Worm (Caenorhabditis elegans) whole organism, L3 larva: ENCODE data around the gene T02G5.15.

ENCODE experiments used
- egl-5 ChIP-seq: fragments of 150-350 bp; optimal IDR thresholded peaks from 2 replicates; lab custom pipeline; 2017; ENCODE audit warnings: missing biosample characterization, missing genetic modification reagents, missing genetic modification characterization, inconsistent platforms
- elt-2 ChIP-seq: sonication (generic microtip); optimal IDR thresholded peaks from 2 replicates; lab custom pipeline; 2016; ENCODE audit warnings: missing genetic modification reagents, mild to moderate bottlenecking, missing genetic modification characterization, missing compliant biosample characterization
- nhr-23 ChIP-seq: fragments of 150-350 bp; optimal IDR thresholded peaks from 2 replicates; lab custom pipeline; 2014; ENCODE audit warnings: missing biosample characterization, missing genetic modification reagents, missing genetic modification characterization
- nhr-237 ChIP-seq: fragments of 150-350 bp; optimal IDR thresholded peaks from 2 replicates; lab custom pipeline; 2014; ENCODE audit warnings: missing biosample characterization, missing genetic modification characterization
- nhr-25 ChIP-seq: sonication (generic microtip); optimal IDR thresholded peaks from 2 replicates; lab custom pipeline; 2017; ENCODE audit warnings: missing biosample characterization, missing genetic modification characterization
- nhr-28 ChIP-seq: fragments of 150-350 bp; optimal IDR thresholded peaks from 2 replicates; lab custom pipeline; 2014; ENCODE audit warnings: missing biosample characterization, missing genetic modification characterization
- tbx-2 ChIP-seq: sonication (generic microtip); optimal IDR thresholded peaks from 2 replicates; lab custom pipeline; 2016; ENCODE audit warnings: mild to moderate bottlenecking, missing genetic modification characterization, missing compliant biosample characterization

ce11 chrII:7131871-7132693 is 48.0 kb downstream of the T02G5.15 start, which contains the start of the genes T07F8.4 and gld-3:
- no peak for TF ChIP-seq tbx-2
- TF ChIP-seq nhr-23 (tag; lab: Kevin White, UChicago), result no peak
- TF ChIP-seq nhr-28 (tag; lab: Kevin White, UChicago), result no peak
- TF ChIP-seq egl-5 (tag; lab: Kevin White, UChicago), result no peak
- TF ChIP-seq nhr-25 (tag; lab: Kevin White, UChicago), result peak; percentile 14
- no peak for TF ChIP-seq nhr-237 (tag; lab: Kevin White, UChicago)
- no peak for TF ChIP-seq elt-2 (tag; lab: Kevin White, UChicago)
